Comparison of ENCODE assay signal across 2 worm cellular contexts in the genomic region with DNA sequence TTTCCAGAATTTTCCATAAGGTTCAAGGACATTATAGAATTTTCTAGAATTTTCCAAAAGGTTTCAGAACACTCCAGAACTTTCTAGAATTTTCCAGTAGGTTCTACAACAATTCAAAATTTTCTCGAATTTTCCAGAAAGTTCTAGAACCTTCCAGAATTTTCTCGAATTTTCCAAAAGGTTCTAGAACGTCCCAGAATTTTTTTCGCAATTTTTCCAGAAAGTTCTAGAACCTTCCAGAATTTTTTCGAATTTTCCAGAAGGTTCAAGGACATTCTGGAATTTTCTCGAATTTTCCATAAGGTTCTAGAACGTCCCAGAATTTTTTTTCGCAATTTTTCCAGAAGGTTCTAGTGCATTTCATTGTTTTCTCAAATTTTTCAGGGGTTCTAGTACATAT.
A peak's percentile ranks its signal among the peaks of the same experiment; 100 is the strongest.
TF ChIP-seq lines count a peak whose summit lies in the region.

No protein-coding gene starts in this region.

TF ChIP-seq in whole organism, L1 larva, 84 proteins besides CTCF, POLR2A, EP300 and RAD21:
- TF ChIP-seq nhr-11 (tag; optimal IDR thresholded peaks at IDR 0.05; lab: Kevin White, UChicago) = no peak
- no peak for TF ChIP-seq sox-4 (tag; optimal IDR thresholded peaks at IDR 0.05; lab: Kevin White, UChicago)
- TF ChIP-seq nhr-85 (tag; lab: Kevin White, UChicago) = peak; percentile 27
- no peak for TF ChIP-seq sup-37 (GFP tag; optimal IDR thresholded peaks at IDR 0.05; lab: Kevin White, UChicago)
TF ChIP-seq in whole organism, L1 larva: peak in this region for 1.

TF ChIP-seq in whole organism, young adult, 124 proteins besides CTCF, POLR2A, EP300 and RAD21:
- TF ChIP-seq rpc-1 (optimal IDR thresholded peaks at IDR 0.05; lab: Kevin White, UChicago) = peak; percentile 31
- no peak for TF ChIP-seq rpc-1 (tag; optimal IDR thresholded peaks at IDR 0.05; lab: Kevin White, UChicago)
- TF ChIP-seq F39B2.1 (GFP tag; IDR thresholded peaks at IDR 0.05; lab: Robert Waterston, UW) = no peak
- peak; percentile 93 for TF ChIP-seq hsf-1 (GFP tag; IDR thresholded peaks at IDR 0.05; lab: Robert Waterston, UW)
